Worm (Caenorhabditis elegans) whole organism, L4/young adult: Measurements from ENCODE around the gene K08C7.4.

Source experiments
- W03F9.2 ChIP-seq: fragments of 150-350 bp; optimal IDR thresholded peaks from 2 replicates; lab custom pipeline; 2014; ENCODE audit warnings: missing biosample characterization, missing genetic modification characterization
- dao-5 ChIP-seq: sonication (generic microtip); optimal IDR thresholded peaks from 2 replicates; lab custom pipeline; 2016; ENCODE audit warnings: missing genotype, missing genetic modification characterization, moderate library complexity, missing compliant biosample characterization
- him-1 ChIP-seq: sonication (generic microtip); optimal IDR thresholded peaks from 2 replicates; lab custom pipeline; 2016; ENCODE audit warnings: missing genotype, missing genetic modification reagents, missing genetic modification characterization, missing compliant biosample characterization

ce11 chrIV:10698486-10698885 is 18.2 kb upstream of the K08C7.4 start:
- TF ChIP-seq W03F9.2 (tag; lab: Kevin White, UChicago): no peak
- no peak for TF ChIP-seq him-1 (tag; lab: Kevin White, UChicago)
- TF ChIP-seq dao-5 (tag; lab: Kevin White, UChicago): no peak
